Worm (Caenorhabditis elegans) whole organism, L4 larva: ENCODE results near the gene Y17G7B.21.
A peak's percentile ranks its signal among the peaks of the same experiment; 100 is the strongest.

Experiments used
- D1046.2 ChIP-seq: fragments of 200-800 bp; sonication (Bioruptor generic); IDR thresholded peaks from 2 replicates; pipeline ENCODE4 v1.3.6; 2022; ENCODE audit warnings: missing genetic modification characterization, missing compliant biosample characterization
- F10B5.3 ChIP-seq: sonication (generic microtip); optimal IDR thresholded peaks from 2 replicates; lab custom pipeline; 2016; ENCODE audit warnings: mild to moderate bottlenecking, missing genetic modification characterization, missing compliant biosample characterization
- F26F4.8 ChIP-seq: fragments of 200-800 bp; sonication (Bioruptor generic); conservative IDR thresholded peaks from 2 replicates; pipeline ENCODE4 v1.3.6; 2022; ENCODE audit warnings: missing genetic modification characterization, missing compliant biosample characterization
- F37D6.2 ChIP-seq: sonication (generic microtip); optimal IDR thresholded peaks from 2 replicates; lab custom pipeline; 2016; ENCODE audit warnings: mild to moderate bottlenecking, missing genetic modification characterization, missing compliant biosample characterization
- T26A8.4 ChIP-seq: fragments of 200-800 bp; sonication (Bioruptor generic); IDR thresholded peaks from 2 replicates; pipeline ENCODE4 v1.3.6; 2022; ENCODE audit warnings: missing genetic modification characterization, missing compliant biosample characterization
- Y105C5A.15 ChIP-seq: fragments of 200-800 bp; sonication (Bioruptor generic); IDR thresholded peaks from 2 replicates; pipeline ENCODE4 v1.3.6; 2022; ENCODE audit warnings: missing genetic modification characterization, missing compliant biosample characterization
- Y5F2A.4 ChIP-seq: fragments of 200-800 bp; sonication (Bioruptor generic); optimal IDR thresholded peaks from 2 replicates; lab custom pipeline; 2018; ENCODE audit warnings: mild to moderate bottlenecking, missing genetic modification characterization, missing compliant biosample characterization
- ZK546.5 ChIP-seq, 2 experiments: sonication (generic microtip); optimal IDR thresholded peaks; 2 replicates each; lab custom pipeline; 2017; ENCODE audit warnings: missing biosample characterization in 2 of 2, missing genetic modification characterization in 2 of 2
- aha-1 ChIP-seq: fragments of 150-350 bp; peaks from one replicate; lab custom pipeline; 2014; ENCODE audit warnings: missing biosample characterization, missing genetic modification characterization
- ama-1 ChIP-seq: fragments of 150-350 bp; optimal IDR thresholded peaks from 2 replicates; lab custom pipeline; 2014; ENCODE audit warnings: inconsistent platforms, mixed read lengths
- arid-1 ChIP-seq: fragments of 200-800 bp; sonication (Bioruptor generic); conservative IDR thresholded peaks from 2 replicates; pipeline ENCODE4 v1.3.6; 2022; ENCODE audit warnings: missing genetic modification reagents, missing genetic modification characterization, missing compliant biosample characterization
- attf-4 ChIP-seq: sonication (generic microtip); optimal IDR thresholded peaks from 3 replicates; lab custom pipeline; 2017; ENCODE audit warnings: missing biosample characterization, missing genetic modification characterization
- ceh-32 ChIP-seq: sonication (generic microtip); optimal IDR thresholded peaks from 2 replicates; lab custom pipeline; 2016; ENCODE audit warnings: mild to moderate bottlenecking, missing genetic modification characterization, missing compliant biosample characterization; ENCODE audit not compliant: poor library complexity
- ceh-44 ChIP-seq: fragments of 200-800 bp; sonication (Bioruptor generic); IDR thresholded peaks from 2 replicates; pipeline ENCODE4 v1.3.6; 2022; ENCODE audit warnings: missing genetic modification reagents, missing genetic modification characterization, missing compliant biosample characterization
- ceh-62 ChIP-seq: sonication (generic microtip); optimal IDR thresholded peaks from 2 replicates; lab custom pipeline; 2017; ENCODE audit warnings: missing biosample characterization, missing genetic modification characterization
- ceh-82 ChIP-seq: sonication (generic microtip); optimal IDR thresholded peaks from 2 replicates; lab custom pipeline; 2017; ENCODE audit warnings: missing biosample characterization, missing genetic modification characterization
- ctbp-1 ChIP-seq: fragments of 200-800 bp; sonication (Bioruptor generic); IDR thresholded peaks from 2 replicates; pipeline ENCODE4 v1.3.6; 2022; ENCODE audit warnings: missing genetic modification reagents, missing genetic modification characterization, missing compliant biosample characterization
- daf-16 ChIP-seq, 3 experiments: sonication (generic microtip); optimal IDR thresholded peaks; 2 replicates each; lab custom pipeline; 2016 to 2017; ENCODE audit warnings: missing genetic modification characterization in 3 of 3, missing genetic modification reagents in 3 of 3, mild to moderate bottlenecking in 2 of 3, missing compliant biosample characterization in 2 of 3, missing biosample characterization in 1 of 3, moderate library complexity in 1 of 3
- daf-19 ChIP-seq: fragments of 200-800 bp; sonication (Bioruptor generic); conservative IDR thresholded peaks from 2 replicates; pipeline ENCODE4 v1.3.6; 2022; ENCODE audit warnings: missing genetic modification characterization, missing compliant biosample characterization
- dmd-9 ChIP-seq: fragments of 200-800 bp; sonication (Bioruptor generic); IDR thresholded peaks from 2 replicates; pipeline ENCODE4 v1.3.6; 2022; ENCODE audit warnings: missing genetic modification reagents, missing genetic modification characterization, missing compliant biosample characterization
- hlh-11 ChIP-seq: fragments of 200-800 bp; sonication (Bioruptor generic); optimal IDR thresholded peaks from 2 replicates; lab custom pipeline; 2018; ENCODE audit warnings: mild to moderate bottlenecking, missing genetic modification characterization, missing compliant biosample characterization
- hlh-30 ChIP-seq: sonication (generic microtip); optimal IDR thresholded peaks from 2 replicates; lab custom pipeline; 2017; ENCODE audit warnings: antibody characterized with exemption, mild to moderate bottlenecking, missing genetic modification characterization, missing compliant biosample characterization; ENCODE audit not compliant: insufficient read depth
- jun-1 ChIP-seq: fragments of 150-350 bp; optimal IDR thresholded peaks from 2 replicates; lab custom pipeline; 2014; ENCODE audit warnings: missing biosample characterization, missing genetic modification reagents, missing genetic modification characterization
- lim-7 ChIP-seq: fragments of 200-800 bp; sonication (Bioruptor generic); IDR thresholded peaks from 2 replicates; pipeline ENCODE4 v1.3.6; 2022; ENCODE audit warnings: missing genetic modification characterization, missing compliant biosample characterization
- lin-15B ChIP-seq: fragments of 150-350 bp; sonication (generic microtip); optimal IDR thresholded peaks from 3 replicates; lab custom pipeline; 2014; ENCODE audit warnings: missing biosample characterization, missing genetic modification characterization
- lin-38 ChIP-seq: fragments of 200-800 bp; sonication (Bioruptor generic); IDR thresholded peaks from 2 replicates; pipeline ENCODE4 v1.3.6; 2022; ENCODE audit warnings: missing genetic modification reagents, missing genetic modification characterization, missing compliant biosample characterization
- lsy-2 ChIP-seq, 2 experiments: fragments of 150-350 bp in 1 of 2; sonication (generic microtip) in 1 of 2; optimal IDR thresholded peaks; 2 replicates each; lab custom pipeline; 2014 to 2017; ENCODE audit warnings: missing biosample characterization in 2 of 2, missing genetic modification characterization in 2 of 2
- madf-5 ChIP-seq, 2 experiments: fragments of 200-800 bp; sonication (Bioruptor generic); IDR thresholded peaks; 2 replicates each; pipeline ENCODE4 v1.3.6; 2022; ENCODE audit warnings: missing compliant biosample characterization in 2 of 2, missing genetic modification characterization in 2 of 2
- mdl-1 ChIP-seq, 2 experiments: fragments of 150-350 bp in 1 of 2; sonication (generic microtip) in 1 of 2; optimal IDR thresholded peaks; 2 replicates each; lab custom pipeline; 2014 to 2017; ENCODE audit warnings: missing biosample characterization in 2 of 2, missing genetic modification characterization in 2 of 2
- mdt-29 ChIP-seq: fragments of 200-800 bp; sonication (Bioruptor generic); IDR thresholded peaks from 2 replicates; pipeline ENCODE4 v1.3.6; 2022; ENCODE audit warnings: missing genetic modification reagents, missing genetic modification characterization, missing compliant biosample characterization
- mes-2 ChIP-seq: sonication (generic microtip); optimal IDR thresholded peaks from 2 replicates; lab custom pipeline; 2016; ENCODE audit warnings: missing genotype, mild to moderate bottlenecking, missing genetic modification characterization, missing compliant biosample characterization; ENCODE audit not compliant: poor library complexity, severe bottlenecking
- mxl-2 ChIP-seq: fragments of 200-800 bp; sonication (Bioruptor generic); conservative IDR thresholded peaks from 2 replicates; pipeline ENCODE4 v1.3.6; 2022; ENCODE audit warnings: missing genetic modification reagents, missing genetic modification characterization, missing compliant biosample characterization
- nhr-102 ChIP-seq: sonication (generic microtip); optimal IDR thresholded peaks from 2 replicates; lab custom pipeline; 2016; ENCODE audit warnings: mild to moderate bottlenecking, missing genetic modification characterization, moderate library complexity, missing compliant biosample characterization
- pha-4 ChIP-seq, 2 experiments: fragments of 150-350 bp in 1 of 2; fragments of 200-800 bp in 1 of 2; sonication (Bioruptor generic) in 1 of 2; IDR thresholded peaks in 1 of 2; optimal IDR thresholded peaks in 1 of 2; 2 replicates each; pipeline versions ENCODE4 v1.3.6 to Lab custom; 2014 to 2022; ENCODE audit warnings: missing genetic modification characterization in 2 of 2, missing genetic modification reagents in 2 of 2, missing biosample characterization in 1 of 2, missing compliant biosample characterization in 1 of 2
- sdz-12 ChIP-seq: fragments of 200-800 bp; sonication (Bioruptor generic); optimal IDR thresholded peaks from 2 replicates; lab custom pipeline; 2018; ENCODE audit warnings: mild to moderate bottlenecking, missing genetic modification characterization, missing compliant biosample characterization
- set-16 ChIP-seq: fragments of 200-800 bp; sonication (Bioruptor generic); IDR thresholded peaks from 2 replicates; pipeline ENCODE4 v1.3.6; 2022; ENCODE audit warnings: missing genetic modification reagents, missing genetic modification characterization, missing compliant biosample characterization
- snpc-1.2 ChIP-seq: fragments of 200-800 bp; sonication (Bioruptor generic); IDR thresholded peaks from 2 replicates; pipeline ENCODE4 v1.3.6; 2022; ENCODE audit warnings: missing genetic modification reagents, missing genetic modification characterization, missing compliant biosample characterization
- tag-97 ChIP-seq: fragments of 200-800 bp; sonication (Bioruptor generic); IDR thresholded peaks from 2 replicates; pipeline ENCODE4 v1.3.6; 2022; ENCODE audit warnings: missing genetic modification characterization, missing compliant biosample characterization
- tra-1 ChIP-seq: fragments of 200-800 bp; sonication (Bioruptor generic); IDR thresholded peaks from 2 replicates; pipeline ENCODE4 v1.3.6; 2022; ENCODE audit warnings: missing genetic modification reagents, missing genetic modification characterization, missing compliant biosample characterization
- unc-62 ChIP-seq, 3 experiments: fragments of 150-350 bp in 1 of 3; sonication (generic microtip); optimal IDR thresholded peaks in 2 of 3; peaks in 1 of 3; 1 replicate in 1 of 3; 2 replicates in 2 of 3; lab custom pipeline; 2014 to 2017; ENCODE audit warnings: missing biosample characterization in 3 of 3, missing genetic modification characterization in 3 of 3, missing genetic modification reagents in 3 of 3, missing genotype in 1 of 3
- vab-7 ChIP-seq: fragments of 200-800 bp; sonication (Bioruptor generic); IDR thresholded peaks from 2 replicates; pipeline ENCODE4 v1.3.6; 2022; ENCODE audit warnings: missing genetic modification reagents, missing genetic modification characterization, missing compliant biosample characterization
- zag-1 ChIP-seq: fragments of 150-350 bp; optimal IDR thresholded peaks from 2 replicates; lab custom pipeline; 2014; ENCODE audit warnings: missing biosample characterization, missing genetic modification characterization
- zfp-2 ChIP-seq: sonication (generic microtip); optimal IDR thresholded peaks from 2 replicates; lab custom pipeline; 2016; ENCODE audit warnings: mild to moderate bottlenecking, missing genetic modification characterization, missing compliant biosample characterization
- zip-2 ChIP-seq: fragments of 150-350 bp; optimal IDR thresholded peaks from 2 replicates; lab custom pipeline; 2014; ENCODE audit warnings: missing biosample characterization, missing genetic modification characterization

Gene Y17G7B.21

ce11 chrII:11977363-11977762 lies at the start of gene Y17G7B.21:
Y17G7B.21 (minus strand) TSS chrII:11977661.
- TF ChIP-seq nhr-102 (tag; lab: Kevin White, UChicago) (peak; percentile 37), lim-7 (GFP tag; lab: Robert Waterston, UW) (0 out of 2 replicates have a peak, but pooled peaks have one; percentile 10), zfp-2 (tag; lab: Kevin White, UChicago) (no peak), madf-5 (GFP tag; IDR thresholded peaks at IDR 0.05; lab: Robert Waterston, UW) (0 out of 4 replicates have a peak, but pooled peaks of 1 of the 2 experiments have one; percentile 33), zip-2 (tag; lab: Kevin White, UChicago) (no peak), mdt-29 (GFP tag; lab: Robert Waterston, UW) (peak; percentile 33; the same call in 1 of the 2 replicates), ZK546.5 (tag; optimal IDR thresholded peaks at IDR 0.05; lab: Kevin White, UChicago) (no peak), pha-4 (GFP tag; IDR thresholded peaks at IDR 0.05; lab: Robert Waterston, UW) (peak; percentile 41; the same call in 1 of the 2 replicates), pha-4 (tag; optimal IDR thresholded peaks at IDR 0.05; lab: Kevin White, UChicago) (no peak), daf-16 (GFP tag; optimal IDR thresholded peaks at IDR 0.05; lab: Kevin White, UChicago) (peak in 1 of 2 experiments; percentile 4), daf-16 (tag; optimal IDR thresholded peaks at IDR 0.05; lab: Kevin White, UChicago) (no peak), hlh-11 (tag; lab: Kevin White, UChicago) (no peak), F37D6.2 (no peak), ctbp-1 (peak; percentile 43; the same call in 1 of the 2 replicates), mes-2 (tag; lab: Kevin White, UChicago) (peak; percentile 58), vab-7 (GFP tag; lab: Robert Waterston, UW) (0 out of 2 replicates have a peak, but pooled peaks have one; percentile 12), mdl-1 (tag; optimal IDR thresholded peaks at IDR 0.05; lab: Kevin White, UChicago) (no peak), F26F4.8 (GFP tag; lab: Robert Waterston, UW) (0 out of 2 replicates have a peak, but pooled peaks have one; percentile 3), lin-38 (GFP tag; lab: Robert Waterston, UW) (peak; percentile 78), aha-1 (peak; percentile 19), jun-1 (tag; lab: Kevin White, UChicago) (no peak), snpc-1.2 (peak; percentile 42), ama-1 (lab: Kevin White, UChicago) (peak; percentile 29), F10B5.3 (tag; lab: Kevin White, UChicago) (no peak), Y5F2A.4 (peak; percentile 56), arid-1 (GFP tag; lab: Robert Waterston, UW) (peak; percentile 59; the same call in 1 of the 2 replicates), mxl-2 (GFP tag; lab: Robert Waterston, UW) (0 out of 2 replicates have a peak, but pooled peaks have one; percentile 23), T26A8.4 (GFP tag; lab: Robert Waterston, UW) (0 out of 2 replicates have a peak, but pooled peaks have one; percentile 42), sdz-12 (GFP tag; lab: Kevin White, UChicago) (peak; percentile 51), Y105C5A.15 (peak; percentile 68; the same call in 1 of the 2 replicates), set-16 (GFP tag; lab: Robert Waterston, UW) (peak; percentile 85), tra-1 (peak; percentile 40; the same call in 1 of the 2 replicates), ceh-44 (GFP tag; lab: Robert Waterston, UW) (no peak)

- TF ChIP-seq aha-1 (peak; percentile 18), ceh-82 (tag; lab: Kevin White, UChicago) (no peak), lsy-2 (tag; optimal IDR thresholded peaks at IDR 0.05; lab: Kevin White, UChicago) (peak in 1 of 2 experiments; percentile 77), lin-38 (GFP tag; lab: Robert Waterston, UW) (peak; percentile 46)
- TF ChIP-seq, all 104 proteins: peak for 3
These were observed 45.9 kb upstream of the Y17G7B.21 start, which contains the start of gene Y17G7B.12 for ce11 chrII:12023315-12023878. Y17G7B.12 (plus strand) TSS chrII:12023861.

- TF ChIP-seq unc-62 (GFP tag; optimal IDR thresholded peaks at IDR 0.05 in 1 of 2; lab: Kevin White, UChicago), result no peak
- TF ChIP-seq unc-62 (tag; optimal IDR thresholded peaks at IDR 0.05; lab: Kevin White, UChicago), result no peak
- no peak for TF ChIP-seq ceh-82 (tag; lab: Kevin White, UChicago)
- no peak for TF ChIP-seq attf-4 (tag; lab: Kevin White, UChicago)
- no peak for TF ChIP-seq pha-4 (GFP tag; IDR thresholded peaks at IDR 0.05; lab: Robert Waterston, UW)
- TF ChIP-seq pha-4 (tag; optimal IDR thresholded peaks at IDR 0.05; lab: Kevin White, UChicago), result no peak
- TF ChIP-seq daf-19 (GFP tag; lab: Robert Waterston, UW), result no peak
- no peak for TF ChIP-seq ceh-62 (tag; lab: Kevin White, UChicago)
- no peak for TF ChIP-seq lin-15B (tag; lab: Kevin White, UChicago)
- TF ChIP-seq hlh-30, result no peak
- TF ChIP-seq nhr-102 (tag; lab: Kevin White, UChicago), result no peak
- TF ChIP-seq D1046.2 (GFP tag; lab: Robert Waterston, UW), result no peak
- no peak for TF ChIP-seq zag-1 (tag; lab: Kevin White, UChicago)
- TF ChIP-seq F26F4.8 (GFP tag; lab: Robert Waterston, UW), result no peak
- TF ChIP-seq dmd-9 (GFP tag; lab: Robert Waterston, UW), result no peak
- TF ChIP-seq lsy-2 (tag; optimal IDR thresholded peaks at IDR 0.05; lab: Kevin White, UChicago), result no peak
- no peak for TF ChIP-seq tag-97 (GFP tag; lab: Robert Waterston, UW)
- no peak for TF ChIP-seq madf-5 (GFP tag; IDR thresholded peaks at IDR 0.05; lab: Robert Waterston, UW)
- no peak for TF ChIP-seq ceh-32 (tag; lab: Kevin White, UChicago)
These were observed 31.3 kb upstream of the Y17G7B.21 start, which contains the start of gene glb-29 for ce11 chrII:12008772-12009171. glb-29 (plus strand) TSS chrII:12009072.
